Worm (Caenorhabditis elegans) whole organism, late embryonic: ENCODE data around the gene hmg-1.1.

ENCODE experiments used
- C08G9.2 ChIP-seq: sonication (generic microtip); optimal IDR thresholded peaks from 2 replicates; lab custom pipeline; 2016; ENCODE audit warnings: mild to moderate bottlenecking, missing genetic modification characterization, moderate library complexity, missing compliant biosample characterization
- T23F11.4 ChIP-seq: fragments of 200-800 bp; sonication (Bioruptor generic); optimal IDR thresholded peaks from 2 replicates; lab custom pipeline; 2018; ENCODE audit warnings: mild to moderate bottlenecking, missing genetic modification characterization, missing compliant biosample characterization
- ahr-1 ChIP-seq: sonication (generic microtip); optimal IDR thresholded peaks from 2 replicates; lab custom pipeline; 2016; ENCODE audit warnings: missing genetic modification characterization, missing compliant biosample characterization
- ama-1 ChIP-seq: fragments of 150-350 bp; optimal IDR thresholded peaks from 2 replicates; lab custom pipeline; 2014
- ceh-14 ChIP-seq: sonication (generic microtip); optimal IDR thresholded peaks from 2 replicates; lab custom pipeline; 2016; ENCODE audit warnings: missing genotype, missing genetic modification characterization, missing compliant biosample characterization
- ceh-2 ChIP-seq: sonication (generic microtip); optimal IDR thresholded peaks from 2 replicates; lab custom pipeline; 2016; ENCODE audit warnings: missing genotype, missing genetic modification characterization, missing compliant biosample characterization
- ceh-22 ChIP-seq: sonication (generic microtip); optimal IDR thresholded peaks from 2 replicates; lab custom pipeline; 2017; ENCODE audit warnings: missing biosample characterization, missing genetic modification characterization
- ceh-30 ChIP-seq: fragments of 150-350 bp; optimal IDR thresholded peaks from 2 replicates; lab custom pipeline; 2014; ENCODE audit warnings: missing biosample characterization, missing genetic modification characterization
- ceh-45 ChIP-seq: fragments of 200-800 bp; sonication (Bioruptor generic); IDR thresholded peaks from 2 replicates; pipeline ENCODE4 v1.3.6; 2022; ENCODE audit warnings: missing genetic modification reagents, missing genetic modification characterization, missing compliant biosample characterization
- ceh-9 ChIP-seq: sonication (generic microtip); optimal IDR thresholded peaks from 2 replicates; lab custom pipeline; 2016; ENCODE audit warnings: mild to moderate bottlenecking, missing genetic modification characterization, inconsistent platforms, missing compliant biosample characterization
- che-1 ChIP-seq: sonication (generic microtip); optimal IDR thresholded peaks from 2 replicates; lab custom pipeline; 2016; ENCODE audit warnings: mild to moderate bottlenecking, missing genetic modification characterization, missing compliant biosample characterization
- dmd-4 ChIP-seq: sonication (generic microtip); optimal IDR thresholded peaks from 2 replicates; lab custom pipeline; 2016; ENCODE audit warnings: borderline replicate concordance, missing genetic modification characterization, missing compliant biosample characterization
- dve-1 ChIP-seq: sonication (generic microtip); optimal IDR thresholded peaks from 2 replicates; lab custom pipeline; 2017; ENCODE audit warnings: antibody characterized with exemption, mild to moderate bottlenecking, missing genetic modification characterization, missing compliant biosample characterization
- ets-4 ChIP-seq: sonication (generic microtip); optimal IDR thresholded peaks from 2 replicates; lab custom pipeline; 2016; ENCODE audit warnings: missing genetic modification characterization, missing compliant biosample characterization
- eyg-1 ChIP-seq: sonication (generic microtip); optimal IDR thresholded peaks from 2 replicates; lab custom pipeline; 2016; ENCODE audit warnings: missing genotype, missing genetic modification characterization, missing compliant biosample characterization
- fax-1 ChIP-seq: sonication (generic microtip); optimal IDR thresholded peaks from 2 replicates; lab custom pipeline; 2016; ENCODE audit warnings: missing genotype, missing genetic modification characterization, missing compliant biosample characterization
- gmeb-2 ChIP-seq: sonication (generic microtip); optimal IDR thresholded peaks from 2 replicates; lab custom pipeline; 2016; ENCODE audit warnings: missing genetic modification characterization, inconsistent platforms, missing compliant biosample characterization
- hlh-13 ChIP-seq: fragments of 200-800 bp; sonication (Bioruptor generic); optimal IDR thresholded peaks from 2 replicates; lab custom pipeline; 2018; ENCODE audit warnings: mild to moderate bottlenecking, missing genetic modification characterization, missing compliant biosample characterization
- hlh-30 ChIP-seq: sonication (generic microtip); optimal IDR thresholded peaks from 2 replicates; lab custom pipeline; 2017; ENCODE audit warnings: antibody characterized with exemption, missing genetic modification characterization, missing compliant biosample characterization; ENCODE audit not compliant: insufficient read depth
- hlh-6 ChIP-seq: sonication (generic microtip); optimal IDR thresholded peaks from 2 replicates; lab custom pipeline; 2016; ENCODE audit warnings: missing genotype, missing genetic modification characterization, missing compliant biosample characterization
- nfya-1 ChIP-seq: sonication (generic microtip); optimal IDR thresholded peaks from 2 replicates; lab custom pipeline; 2017; ENCODE audit warnings: missing genetic modification characterization, mild to moderate bottlenecking, missing compliant biosample characterization, antibody characterized with exemption, moderate library complexity
- nhr-11 ChIP-seq: fragments of 150-350 bp; optimal IDR thresholded peaks from 2 replicates; lab custom pipeline; 2014; ENCODE audit warnings: missing biosample characterization, missing genetic modification characterization
- nhr-232 ChIP-seq: sonication (generic microtip); optimal IDR thresholded peaks from 2 replicates; lab custom pipeline; 2016; ENCODE audit warnings: missing genetic modification characterization, missing compliant biosample characterization
- odd-2 ChIP-seq: sonication (generic microtip); optimal IDR thresholded peaks from 2 replicates; lab custom pipeline; 2017; ENCODE audit warnings: antibody characterized with exemption, mild to moderate bottlenecking, missing genetic modification characterization, missing compliant biosample characterization
- pag-3 ChIP-seq: sonication (generic microtip); optimal IDR thresholded peaks from 2 replicates; lab custom pipeline; 2016; ENCODE audit warnings: missing compliant biosample characterization, missing genetic modification characterization, borderline replicate concordance
- pat-9 ChIP-seq: fragments of 200-800 bp; sonication (Bioruptor generic); optimal IDR thresholded peaks from 2 replicates; lab custom pipeline; 2018; ENCODE audit warnings: mild to moderate bottlenecking, missing genetic modification characterization, moderate library complexity, missing compliant biosample characterization
- pax-1 ChIP-seq: fragments of 150-350 bp; optimal IDR thresholded peaks from 2 replicates; lab custom pipeline; 2014; ENCODE audit warnings: missing biosample characterization, missing genetic modification characterization
- pha-2 ChIP-seq: sonication (generic microtip); optimal IDR thresholded peaks from 2 replicates; lab custom pipeline; 2017; ENCODE audit warnings: mild to moderate bottlenecking, missing genetic modification characterization, missing compliant biosample characterization
- pros-1 ChIP-seq: fragments of 150-350 bp; optimal IDR thresholded peaks from 2 replicates; lab custom pipeline; 2014; ENCODE audit warnings: missing biosample characterization, missing genetic modification reagents, missing genetic modification characterization
- rnt-1 ChIP-seq: sonication (generic microtip); optimal IDR thresholded peaks from 2 replicates; lab custom pipeline; 2016; ENCODE audit warnings: missing genetic modification characterization, missing compliant biosample characterization
- sdc-2 ChIP-seq: sonication (generic microtip); optimal IDR thresholded peaks from 2 replicates; lab custom pipeline; 2016; ENCODE audit warnings: missing genotype, missing genetic modification characterization, missing compliant biosample characterization
- sox-4 ChIP-seq: sonication (generic microtip); optimal IDR thresholded peaks from 2 replicates; lab custom pipeline; 2017; ENCODE audit warnings: mild to moderate bottlenecking, missing genetic modification characterization, inconsistent platforms, missing compliant biosample characterization
- syd-9 ChIP-seq: sonication (generic microtip); optimal IDR thresholded peaks from 2 replicates; lab custom pipeline; 2016; ENCODE audit warnings: mild to moderate bottlenecking, missing genetic modification characterization, moderate library complexity, missing compliant biosample characterization
- tbx-7 ChIP-seq: sonication (generic microtip); optimal IDR thresholded peaks from 2 replicates; lab custom pipeline; 2016; ENCODE audit warnings: missing genotype, missing genetic modification characterization, missing compliant biosample characterization
- unc-3 ChIP-seq, 2 experiments: fragments of 200-800 bp in 1 of 2; sonication (Bioruptor generic) in 1 of 2; sonication (generic microtip) in 1 of 2; conservative IDR thresholded peaks in 1 of 2; optimal IDR thresholded peaks in 1 of 2; 2 replicates each; pipeline versions ENCODE4 v1.3.6 to Lab custom; 2016 to 2022; ENCODE audit warnings: missing compliant biosample characterization in 2 of 2, missing genetic modification characterization in 2 of 2, missing genetic modification reagents in 1 of 2
- unc-42 ChIP-seq: sonication (generic microtip); optimal IDR thresholded peaks from 2 replicates; lab custom pipeline; 2016; ENCODE audit warnings: missing genotype, missing genetic modification characterization, missing compliant biosample characterization

The hmg-1.1 gene

ce11 chrII:14214109-14214508, 36.4 kb upstream of the hmg-1.1 start, which contains the start of gene Y48B6A.10:
Gene Y48B6A.10 (plus strand): TSS chrII:14214409.
- no peak for TF ChIP-seq sdc-2 (tag; lab: Kevin White, UChicago)
- TF ChIP-seq pax-1 (tag; lab: Kevin White, UChicago): no peak
- no peak for TF ChIP-seq rnt-1 (tag; lab: Kevin White, UChicago)
- no peak for TF ChIP-seq unc-3 (GFP tag; conservative IDR thresholded peaks at IDR 0.05; lab: Robert Waterston, UW)
- no peak for TF ChIP-seq unc-3 (tag; optimal IDR thresholded peaks at IDR 0.05; lab: Kevin White, UChicago)
- TF ChIP-seq T23F11.4 (GFP tag; lab: Kevin White, UChicago): no peak
- TF ChIP-seq ahr-1 (tag; lab: Kevin White, UChicago): no peak
- TF ChIP-seq ceh-9 (tag; lab: Kevin White, UChicago): no peak
- TF ChIP-seq sox-4 (tag; lab: Kevin White, UChicago): no peak
- no peak for TF ChIP-seq ceh-14 (tag; lab: Kevin White, UChicago)
- no peak for TF ChIP-seq pat-9 (tag; lab: Kevin White, UChicago)
- TF ChIP-seq ets-4 (tag; lab: Kevin White, UChicago): no peak
- no peak for TF ChIP-seq C08G9.2 (tag; lab: Kevin White, UChicago)
- no peak for TF ChIP-seq nfya-1 (tag; lab: Kevin White, UChicago)
- no peak for TF ChIP-seq nhr-11 (tag; lab: Kevin White, UChicago)
- no peak for TF ChIP-seq pag-3 (tag; lab: Kevin White, UChicago)
- no peak for TF ChIP-seq pha-2 (tag; lab: Kevin White, UChicago)
- no peak for TF ChIP-seq syd-9
- TF ChIP-seq nhr-232 (tag; lab: Kevin White, UChicago): no peak

ce11 chrII:14218142-14218541, 32.4 kb upstream of the hmg-1.1 start:
- TF ChIP-seq odd-2 (tag; lab: Kevin White, UChicago): no peak
- no peak for TF ChIP-seq syd-9
- no peak for TF ChIP-seq eyg-1
- no peak for TF ChIP-seq ceh-45 (GFP tag; lab: Robert Waterston, UW)
- no peak for TF ChIP-seq ets-4 (tag; lab: Kevin White, UChicago)
- no peak for TF ChIP-seq nfya-1 (tag; lab: Kevin White, UChicago)
- TF ChIP-seq tbx-7 (tag; lab: Kevin White, UChicago): no peak
- TF ChIP-seq ceh-30: no peak

- TF ChIP-seq ceh-45 (GFP tag; lab: Robert Waterston, UW): no peak
- TF ChIP-seq fax-1 (tag; lab: Kevin White, UChicago): no peak
- TF ChIP-seq hlh-13 (GFP tag; lab: Kevin White, UChicago): no peak
- no peak for TF ChIP-seq C08G9.2 (tag; lab: Kevin White, UChicago)
- TF ChIP-seq unc-3 (GFP tag; conservative IDR thresholded peaks at IDR 0.05; lab: Robert Waterston, UW): no peak
- TF ChIP-seq unc-3 (tag; optimal IDR thresholded peaks at IDR 0.05; lab: Kevin White, UChicago): no peak
- no peak for TF ChIP-seq hlh-30 (tag; lab: Kevin White, UChicago)
- TF ChIP-seq che-1: no peak
- no peak for TF ChIP-seq hlh-6 (tag; lab: Kevin White, UChicago)
- TF ChIP-seq ceh-2 (tag; lab: Kevin White, UChicago): no peak
- TF ChIP-seq pax-1 (tag; lab: Kevin White, UChicago): no peak
- TF ChIP-seq gmeb-2 (tag; lab: Kevin White, UChicago): no peak
- TF ChIP-seq dve-1 (tag; lab: Kevin White, UChicago): no peak
- TF ChIP-seq ama-1 (lab: Kevin White, UChicago): no peak
- no peak for TF ChIP-seq ceh-22 (tag; lab: Kevin White, UChicago)
- TF ChIP-seq dmd-4 (tag; lab: Kevin White, UChicago): no peak
- TF ChIP-seq pros-1 (tag; lab: Kevin White, UChicago): no peak
- TF ChIP-seq unc-42: no peak
These were observed 24.3 kb upstream of the hmg-1.1 start, which contains the start of gene Y48B6A.13 for ce11 chrII:14226175-14226574. Gene Y48B6A.13 (minus strand): TSS chrII:14226275.
